Worm (Caenorhabditis elegans) whole organism, L3 larva: ENCODE results near the gene F19H6.4.

Experiments used
- R02D3.7 ChIP-seq: fragments of 150-350 bp; optimal IDR thresholded peaks from 2 replicates; lab custom pipeline; 2014; ENCODE audit warnings: missing biosample characterization, missing genetic modification characterization
- ZK546.5 ChIP-seq: sonication (generic microtip); optimal IDR thresholded peaks from 2 replicates; lab custom pipeline; 2017; ENCODE audit warnings: missing biosample characterization, missing genetic modification characterization
- aly-2 ChIP-seq: fragments of 150-350 bp; optimal IDR thresholded peaks from 2 replicates; lab custom pipeline; 2014; ENCODE audit warnings: missing biosample characterization, missing genetic modification characterization
- ama-1 ChIP-seq: fragments of 150-350 bp; optimal IDR thresholded peaks from 2 replicates; lab custom pipeline; 2018
- ceh-16 ChIP-seq: sonication (generic microtip); optimal IDR thresholded peaks from 2 replicates; lab custom pipeline; 2017; ENCODE audit warnings: missing biosample characterization, missing genetic modification characterization
- ceh-28 ChIP-seq: fragments of 150-350 bp; optimal IDR thresholded peaks from 2 replicates; lab custom pipeline; 2014; ENCODE audit warnings: missing biosample characterization, missing genetic modification reagents, missing genetic modification characterization
- ceh-82 ChIP-seq: fragments of 150-350 bp; optimal IDR thresholded peaks from 2 replicates; lab custom pipeline; 2014; ENCODE audit warnings: missing biosample characterization, missing genetic modification characterization
- daf-12 ChIP-seq: fragments of 150-350 bp; optimal IDR thresholded peaks from 2 replicates; lab custom pipeline; 2014; ENCODE audit warnings: missing biosample characterization, missing genetic modification reagents, missing genetic modification characterization
- egl-5 ChIP-seq: fragments of 150-350 bp; optimal IDR thresholded peaks from 2 replicates; lab custom pipeline; 2017; ENCODE audit warnings: missing biosample characterization, missing genetic modification reagents, missing genetic modification characterization, inconsistent platforms
- elt-1 ChIP-seq: fragments of 150-350 bp; optimal IDR thresholded peaks from 2 replicates; lab custom pipeline; 2014; ENCODE audit warnings: missing biosample characterization, missing genetic modification characterization
- elt-2 ChIP-seq: sonication (generic microtip); optimal IDR thresholded peaks from 2 replicates; lab custom pipeline; 2016; ENCODE audit warnings: missing genetic modification reagents, mild to moderate bottlenecking, missing genetic modification characterization, missing compliant biosample characterization
- elt-3 ChIP-seq, 3 experiments: fragments of 150-350 bp in 1 of 3; sonication (generic microtip) in 2 of 3; optimal IDR thresholded peaks; 2 replicates in 2 of 3; 4 replicates in 1 of 3; lab custom pipeline; 2014 to 2017; ENCODE audit warnings: missing biosample characterization in 3 of 3, missing genetic modification characterization in 3 of 3
- fkh-10 ChIP-seq: sonication (generic microtip); optimal IDR thresholded peaks from 2 replicates; lab custom pipeline; 2017; ENCODE audit warnings: missing biosample characterization, missing genetic modification reagents, missing genetic modification characterization
- fos-1 ChIP-seq: fragments of 150-350 bp; optimal IDR thresholded peaks from 2 replicates; lab custom pipeline; 2014; ENCODE audit warnings: missing biosample characterization, missing genetic modification characterization
- hmg-11 ChIP-seq: sonication (generic microtip); optimal IDR thresholded peaks from 2 replicates; lab custom pipeline; 2016; ENCODE audit warnings: missing genetic modification characterization, missing compliant biosample characterization
- jun-1 ChIP-seq: fragments of 150-350 bp; optimal IDR thresholded peaks from 2 replicates; lab custom pipeline; 2014; ENCODE audit warnings: missing biosample characterization, missing genetic modification reagents, missing genetic modification characterization
- lin-15B ChIP-seq: fragments of 150-350 bp; optimal IDR thresholded peaks from 2 replicates; lab custom pipeline; 2014; ENCODE audit warnings: missing biosample characterization, missing genetic modification characterization
- lin-39 ChIP-seq: fragments of 150-350 bp; optimal IDR thresholded peaks from 2 replicates; lab custom pipeline; 2018; ENCODE audit warnings: missing biosample characterization, missing genetic modification reagents, missing genetic modification characterization
- mdl-1 ChIP-seq: fragments of 150-350 bp; optimal IDR thresholded peaks from 2 replicates; lab custom pipeline; 2014; ENCODE audit warnings: missing biosample characterization, missing genetic modification characterization
- nfya-1 ChIP-seq: sonication (generic microtip); optimal IDR thresholded peaks from 2 replicates; lab custom pipeline; 2017; ENCODE audit warnings: missing genetic modification characterization, mild to moderate bottlenecking, missing compliant biosample characterization, antibody characterized with exemption, moderate library complexity; ENCODE audit not compliant: insufficient read depth
- nhr-11 ChIP-seq: fragments of 150-350 bp; optimal IDR thresholded peaks from 2 replicates; lab custom pipeline; 2014; ENCODE audit warnings: missing biosample characterization, missing genetic modification characterization
- nhr-12 ChIP-seq: fragments of 150-350 bp; optimal IDR thresholded peaks from 2 replicates; lab custom pipeline; 2014; ENCODE audit warnings: missing biosample characterization, missing genetic modification characterization
- nhr-237 ChIP-seq: fragments of 150-350 bp; optimal IDR thresholded peaks from 2 replicates; lab custom pipeline; 2014; ENCODE audit warnings: missing biosample characterization, missing genetic modification characterization
- nhr-25 ChIP-seq: sonication (generic microtip); optimal IDR thresholded peaks from 2 replicates; lab custom pipeline; 2017; ENCODE audit warnings: missing biosample characterization, missing genetic modification characterization
- nhr-28 ChIP-seq: fragments of 150-350 bp; optimal IDR thresholded peaks from 2 replicates; lab custom pipeline; 2014; ENCODE audit warnings: missing biosample characterization, missing genetic modification characterization
- nhr-43 ChIP-seq: sonication (generic microtip); optimal IDR thresholded peaks from 2 replicates; lab custom pipeline; 2016; ENCODE audit warnings: mild to moderate bottlenecking, missing genetic modification characterization, missing compliant biosample characterization; ENCODE audit not compliant: poor library complexity, severe bottlenecking
- nhr-67 ChIP-seq: fragments of 150-350 bp; optimal IDR thresholded peaks from 2 replicates; lab custom pipeline; 2014; ENCODE audit warnings: missing biosample characterization, missing genetic modification characterization
- nhr-76 ChIP-seq: fragments of 150-350 bp; sonication (generic microtip); optimal IDR thresholded peaks from 5 replicates; lab custom pipeline; 2014; ENCODE audit warnings: missing biosample characterization, missing genetic modification characterization
- nhr-77 ChIP-seq: fragments of 150-350 bp; optimal IDR thresholded peaks from 2 replicates; lab custom pipeline; 2014; ENCODE audit warnings: missing biosample characterization, missing genetic modification characterization
- pha-4 ChIP-seq: fragments of 150-350 bp; optimal IDR thresholded peaks from 2 replicates; lab custom pipeline; 2014; ENCODE audit warnings: missing biosample characterization, missing genetic modification reagents, missing genetic modification characterization
- sea-2 ChIP-seq: fragments of 150-350 bp; sonication (generic microtip); optimal IDR thresholded peaks from 4 replicates; lab custom pipeline; 2014; ENCODE audit warnings: missing biosample characterization, missing genetic modification reagents, missing genetic modification characterization
- skn-1 ChIP-seq: fragments of 150-350 bp; optimal IDR thresholded peaks from 2 replicates; lab custom pipeline; 2014; ENCODE audit warnings: missing biosample characterization, missing genetic modification characterization
- unc-62 ChIP-seq: fragments of 150-350 bp; sonication (generic microtip); optimal IDR thresholded peaks from 4 replicates; lab custom pipeline; 2014; ENCODE audit warnings: missing biosample characterization, missing genetic modification reagents, missing genetic modification characterization
- zag-1 ChIP-seq: fragments of 150-350 bp; optimal IDR thresholded peaks from 2 replicates; lab custom pipeline; 2014; ENCODE audit warnings: missing biosample characterization, missing genetic modification characterization
- ztf-11 ChIP-seq: fragments of 150-350 bp; optimal IDR thresholded peaks from 2 replicates; lab custom pipeline; 2014; ENCODE audit warnings: missing biosample characterization, missing genetic modification characterization
- ztf-4 ChIP-seq: fragments of 150-350 bp; optimal IDR thresholded peaks from 2 replicates; lab custom pipeline; 2014; ENCODE audit warnings: missing biosample characterization, missing genetic modification characterization

The F19H6.4 gene

DNA sequence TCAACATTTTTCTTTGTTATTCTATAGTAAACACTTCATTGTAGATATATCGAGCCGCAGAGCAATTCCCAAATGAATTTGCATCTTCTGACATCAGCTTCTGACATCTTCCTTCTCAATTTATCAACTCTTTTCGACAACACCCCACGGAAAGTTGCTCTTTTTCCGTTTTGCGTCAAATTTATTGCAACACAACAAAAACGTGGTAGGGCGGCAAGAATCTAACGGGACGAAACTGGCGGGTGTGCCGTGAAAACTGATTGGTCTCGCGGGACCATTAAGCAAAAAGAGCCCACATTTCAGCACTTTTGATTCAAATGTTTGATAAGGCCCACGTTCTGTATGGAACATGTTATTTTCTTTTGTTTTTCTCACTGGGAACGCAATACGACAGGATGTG is 39.2 kb downstream of the F19H6.4 start:
- TF ChIP-seq nfya-1 (tag; lab: Kevin White, UChicago) = peak; percentile 14
- TF ChIP-seq R02D3.7 (tag; lab: Kevin White, UChicago) = no peak
- no peak for TF ChIP-seq lin-15B (tag; lab: Kevin White, UChicago)
- TF ChIP-seq hmg-11 = no peak
- no peak for TF ChIP-seq egl-5 (tag; lab: Kevin White, UChicago)
- peak; percentile 36 for TF ChIP-seq elt-1 (tag; lab: Kevin White, UChicago)
- TF ChIP-seq nhr-11 (tag; lab: Kevin White, UChicago) = no peak
- TF ChIP-seq elt-3 (tag; optimal IDR thresholded peaks at IDR 0.05; lab: Kevin White, UChicago) = no peak
- no peak for TF ChIP-seq ceh-16 (tag; lab: Kevin White, UChicago)
- no peak for TF ChIP-seq nhr-43 (tag; lab: Kevin White, UChicago)
- no peak for TF ChIP-seq ceh-28 (tag; lab: Kevin White, UChicago)
- no peak for TF ChIP-seq nhr-12 (tag; lab: Kevin White, UChicago)
- TF ChIP-seq lin-39 (tag; lab: Kevin White, UChicago) = peak; percentile 70
- TF ChIP-seq unc-62 (GFP tag; lab: Kevin White, UChicago) = peak; percentile 28
- TF ChIP-seq daf-12 (tag; lab: Kevin White, UChicago) = no peak

- TF ChIP-seq lin-39 (tag; lab: Kevin White, UChicago) = peak; percentile 61
- peak; percentile 13 for TF ChIP-seq nfya-1 (tag; lab: Kevin White, UChicago)
- TF ChIP-seq hmg-11 = no peak
Observed at ce11 chrX:12406037-12406436, 40.5 kb downstream of the F19H6.4 start.

ce11 chrX:12406592-12406991 is 41.1 kb downstream of the F19H6.4 start:
- TF ChIP-seq sea-2 (no peak), jun-1 (tag; lab: Kevin White, UChicago) (no peak), aly-2 (tag; lab: Kevin White, UChicago) (no peak), nhr-67 (no peak), zag-1 (tag; lab: Kevin White, UChicago) (no peak), nhr-25 (tag; lab: Kevin White, UChicago) (no peak), elt-1 (tag; lab: Kevin White, UChicago) (no peak), ztf-4 (tag; lab: Kevin White, UChicago) (no peak), nhr-237 (no peak), ceh-82 (tag; lab: Kevin White, UChicago) (no peak), mdl-1 (tag; lab: Kevin White, UChicago) (no peak), nhr-76 (tag; lab: Kevin White, UChicago) (no peak)
- TF ChIP-seq, all 47 proteins: peak for 0

DNA sequence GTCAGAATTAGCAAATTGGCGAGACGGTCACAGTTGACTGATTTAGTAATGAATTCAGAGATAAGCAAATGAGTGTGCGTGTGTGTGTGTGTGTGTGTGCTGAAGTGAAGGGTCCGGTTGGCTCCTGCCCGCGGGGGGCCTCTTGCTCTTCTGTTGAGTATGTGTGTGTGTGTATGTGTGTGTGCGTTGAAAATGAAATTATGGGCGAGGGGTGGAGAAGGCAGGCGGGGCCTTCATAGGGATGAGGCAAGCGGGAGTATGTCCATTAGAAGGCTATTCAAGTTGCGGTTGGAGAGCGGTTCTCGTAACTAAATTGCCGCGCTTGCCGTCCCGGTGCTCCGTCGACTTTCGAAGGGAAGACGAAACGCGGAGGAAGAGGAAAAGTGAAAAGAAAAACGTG is 41.8 kb downstream of the F19H6.4 start:
- no peak for TF ChIP-seq ztf-11 (tag; lab: Kevin White, UChicago)
- TF ChIP-seq skn-1 (tag; lab: Kevin White, UChicago) = no peak
- no peak for TF ChIP-seq ama-1 (lab: Kevin White, UChicago)
- no peak for TF ChIP-seq nhr-77
- TF ChIP-seq fos-1 (tag; lab: Kevin White, UChicago) = no peak
- TF ChIP-seq nfya-1 (tag; lab: Kevin White, UChicago) = peak; percentile 32
- no peak for TF ChIP-seq pha-4 (tag; lab: Kevin White, UChicago)
- peak; percentile 77 for TF ChIP-seq fkh-10 (GFP tag; lab: Kevin White, UChicago)
- TF ChIP-seq nhr-67 = no peak

- TF ChIP-seq fkh-10 (GFP tag; lab: Kevin White, UChicago) (no peak), nhr-28 (no peak), elt-2 (tag; lab: Kevin White, UChicago) (peak; percentile 37), ZK546.5 (tag; lab: Kevin White, UChicago) (no peak), nhr-12 (tag; lab: Kevin White, UChicago) (no peak), fos-1 (tag; lab: Kevin White, UChicago) (no peak), lin-39 (tag; lab: Kevin White, UChicago) (no peak)
Observed at ce11 chrX:12413941-12414340, 48.5 kb downstream of the F19H6.4 start, which contains the start of gene lin-2. Gene lin-2 (minus strand): TSS chrX:12414041.
